Worm (Caenorhabditis elegans): Measurements from ENCODE around the gene srw-91.

The srw-91 gene

DNA sequence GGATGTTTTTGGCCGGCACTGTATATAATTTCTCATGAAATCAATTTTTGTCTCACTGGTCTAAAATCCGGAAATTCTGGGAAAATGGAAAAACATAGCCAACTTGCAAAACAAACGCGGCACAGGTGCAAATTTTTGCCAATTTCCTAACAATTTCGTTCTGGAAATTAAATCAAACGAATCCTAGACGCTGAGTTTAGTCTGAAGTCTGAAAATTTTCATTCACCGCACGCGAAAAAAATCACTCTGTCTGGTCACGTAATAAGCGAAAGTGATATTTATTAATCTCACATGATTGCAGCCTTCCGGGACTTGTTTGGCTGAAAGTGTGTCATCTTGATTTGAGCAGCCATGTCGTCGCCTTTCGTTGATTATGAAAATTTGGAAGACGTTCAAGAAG lies 36.2 kb upstream of the srw-91 start, which contains the start of gene srw-103:
TSS of gene srw-103 (plus strand) at position 301 of the 400 bp plus-strand sequence.
- TF ChIP-seq nhr-120 (GFP tag; IDR thresholded peaks at IDR 0.05) (no peak), athp-1 (tag; optimal IDR thresholded peaks at IDR 0.05) (no peak), rec-8 (tag; optimal IDR thresholded peaks at IDR 0.05) (no peak), ceh-100 (GFP tag; IDR thresholded peaks at IDR 0.05) (no peak), ztf-26 (tag; optimal IDR thresholded peaks at IDR 0.05) (no peak), ztf-18 (tag; optimal IDR thresholded peaks at IDR 0.05) (no peak), F33H1.4 (GFP tag; IDR thresholded peaks at IDR 0.05) (no peak), mel-28 (tag; optimal IDR thresholded peaks at IDR 0.05; ENCODE audit: borderline replicate concordance) (no peak), aptf-3 (GFP tag; IDR thresholded peaks at IDR 0.05) (no peak), ceh-40 (GFP tag; IDR thresholded peaks at IDR 0.05) (no peak), nfya-2 (GFP tag; IDR thresholded peaks at IDR 0.05) (no peak), snpc-1.3 (tag; optimal IDR thresholded peaks at IDR 0.05; ENCODE audit: insufficient read depth) (no peak), bed-1 (GFP tag; IDR thresholded peaks at IDR 0.05) (no peak), nhr-80 (tag; optimal IDR thresholded peaks at IDR 0.05) (no peak), lsl-1 (GFP tag; optimal IDR thresholded peaks at IDR 0.05) (no peak), mcd-1 (GFP tag; IDR thresholded peaks at IDR 0.05) (no peak), B0261.1 (tag; optimal IDR thresholded peaks at IDR 0.05) (no peak)

DNA sequence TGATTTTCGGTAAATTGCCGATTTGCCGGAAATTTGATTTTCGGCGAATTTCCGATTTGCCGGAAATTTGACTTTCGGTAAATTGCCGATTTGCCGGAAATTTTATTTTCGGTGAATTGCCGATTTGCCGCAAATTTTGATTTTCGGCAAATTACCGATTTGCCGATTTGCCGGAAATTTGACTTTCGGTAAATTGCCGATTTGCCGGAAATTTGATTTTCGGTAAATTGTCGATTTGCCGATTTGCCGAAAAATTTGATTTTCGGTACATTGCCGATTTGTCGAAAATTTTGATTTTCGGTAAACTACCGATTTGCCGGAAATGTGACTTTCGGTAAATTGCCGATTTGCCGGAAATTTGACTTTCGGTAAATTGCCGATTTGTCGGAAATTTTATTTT lies 33.1 kb upstream of the srw-91 start:
- peak; percentile 8; the same call in 1 of the 2 replicates for TF ChIP-seq ztf-6 (GFP tag; IDR thresholded peaks at IDR 0.05)
- 0 out of 2 replicates have a peak, but pooled peaks have one; percentile 72 for TF ChIP-seq nfya-2 (GFP tag; IDR thresholded peaks at IDR 0.05)
- peak; percentile 64 for TF ChIP-seq K11D2.4 (GFP tag; IDR thresholded peaks at IDR 0.05)
- peak; percentile 63; the same call in 1 of the 2 replicates for TF ChIP-seq lag-1 (GFP tag; IDR thresholded peaks at IDR 0.05)
- TF ChIP-seq aptf-3 (GFP tag; IDR thresholded peaks at IDR 0.05) = 0 out of 2 replicates have a peak, but pooled peaks have one; percentile 21
- TF ChIP-seq F37B4.10 (GFP tag; IDR thresholded peaks at IDR 0.05) = 0 out of 2 replicates have a peak, but pooled peaks have one; percentile 92
- TF ChIP-seq bed-1 (GFP tag; IDR thresholded peaks at IDR 0.05) = 0 out of 2 replicates have a peak, but pooled peaks have one; percentile 73
- TF ChIP-seq cebp-2 (GFP tag; IDR thresholded peaks at IDR 0.05) = peak; percentile 37; the same call in 1 of the 2 replicates
- TF ChIP-seq ceh-58 (GFP tag; IDR thresholded peaks at IDR 0.05) = peak; percentile 77; the same call in 1 of the 2 replicates
- peak; percentile 28; the same call in 1 of the 2 replicates for TF ChIP-seq ceh-91 (GFP tag; IDR thresholded peaks at IDR 0.05)
- TF ChIP-seq ztf-25 (GFP tag; IDR thresholded peaks at IDR 0.05) = 0 out of 2 replicates have a peak, but pooled peaks have one; percentile 31
- peak; percentile 77; the same call in 1 of the 2 replicates for TF ChIP-seq sea-2 (GFP tag; IDR thresholded peaks at IDR 0.05)
- peak; percentile 75 for TF ChIP-seq Y95B8A.8 (GFP tag; IDR thresholded peaks at IDR 0.05)

DNA sequence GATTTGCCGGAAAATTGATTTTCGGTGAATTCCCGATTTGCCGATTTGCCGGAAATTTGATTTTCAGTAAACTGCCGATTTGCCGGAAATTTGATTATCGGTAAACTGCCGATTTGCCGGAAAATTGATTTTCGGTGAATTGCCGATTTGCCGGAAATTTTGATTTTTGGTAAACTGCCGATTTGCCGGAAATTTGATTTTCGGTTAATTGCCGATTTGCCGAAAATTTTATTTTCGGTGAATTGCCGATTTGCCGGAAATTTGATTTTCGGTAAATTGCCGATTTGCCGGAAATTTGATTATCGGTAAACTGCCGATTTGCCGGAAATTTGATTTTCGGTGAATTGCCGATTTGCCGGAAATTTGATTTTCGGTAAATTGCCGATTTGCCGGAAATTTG lies 31.8 kb upstream of the srw-91 start:
- peak; percentile 34; the same call in 1 of the 2 replicates for TF ChIP-seq C17E4.6 (GFP tag; IDR thresholded peaks at IDR 0.05)

DNA sequence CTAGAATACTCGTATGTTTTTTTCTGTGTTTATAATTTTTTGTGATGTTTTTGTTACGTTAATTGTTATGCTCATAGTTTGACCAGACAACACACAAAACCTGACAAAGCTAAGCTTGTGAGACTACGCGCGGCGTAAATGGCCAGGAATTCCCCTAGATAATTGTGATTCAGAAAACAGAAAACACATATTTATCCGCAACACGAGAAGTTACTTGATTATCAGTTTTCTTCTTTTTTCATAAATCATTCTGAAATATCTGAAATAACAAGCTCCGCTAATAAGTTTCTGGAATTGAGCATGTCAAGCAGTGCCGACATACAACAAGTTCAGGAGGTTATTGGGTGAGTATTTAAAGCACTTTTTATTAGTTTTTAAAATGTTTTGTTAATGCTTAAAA lies 30.2 kb upstream of the srw-91 start, which contains the start of gene srw-100:
TSS of gene srw-100 (plus strand) at position 301 of the 400 bp plus-strand sequence.
- TF ChIP-seq lir-1 (GFP tag; conservative IDR thresholded peaks at IDR 0.05) (no peak), cebp-1 (GFP tag; IDR thresholded peaks at IDR 0.05) (no peak), cebp-1 (tag; optimal IDR thresholded peaks at IDR 0.05) (no peak), ccch-3 (GFP tag; optimal IDR thresholded peaks at IDR 0.05) (no peak), xnd-1 (tag; optimal IDR thresholded peaks at IDR 0.05) (no peak), ZK185.1 (tag; optimal IDR thresholded peaks at IDR 0.05; ENCODE audit: poor library complexity, severe bottlenecking) (no peak), nfya-1 (tag; optimal IDR thresholded peaks at IDR 0.05; ENCODE audit: borderline replicate concordance, insufficient read depth) (no peak), hmg-1.2 (GFP tag; IDR thresholded peaks at IDR 0.05) (no peak), repo-1 (tag; optimal IDR thresholded peaks at IDR 0.05) (no peak), Y53G8AR.9 (GFP tag; conservative IDR thresholded peaks at IDR 0.05) (no peak)

Data from whole organism, young adult.